Fruit fly (Drosophila melanogaster): Measurements from ENCODE around the gene CG2816.

The CG2816 gene

DNA sequence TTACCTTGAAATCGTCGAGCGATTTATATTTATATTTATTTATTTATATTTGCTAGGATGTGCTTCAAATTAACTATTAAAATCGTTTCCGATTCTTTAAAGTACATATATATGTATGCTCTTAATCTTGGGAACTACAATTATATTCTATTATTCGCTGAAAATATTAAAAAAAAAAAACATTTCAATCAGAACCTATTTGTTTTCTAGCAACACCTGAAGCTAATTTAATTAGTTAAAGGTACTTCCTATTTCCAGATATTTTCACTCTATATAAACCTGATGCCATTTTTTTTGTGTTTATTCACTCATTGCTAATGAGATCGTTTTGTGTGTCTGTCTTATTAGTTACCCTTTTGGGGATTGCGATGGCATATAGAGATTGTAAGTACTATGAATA is 2.5 kb upstream of the CG2816 start, which contains the start of gene CG42467:
CG42467 (plus strand) TSS at position 301 of the 400 bp plus-strand sequence.
- TF ChIP-seq insv (optimal IDR thresholded peaks at IDR 0.05) (no peak), Myc (optimal IDR thresholded peaks at IDR 0.05) (no peak), ttk (optimal IDR thresholded peaks at IDR 0.05) (no peak), psq (optimal IDR thresholded peaks at IDR 0.05) (no peak), h (optimal IDR thresholded peaks at IDR 0.05) (no peak), Sin3A (optimal IDR thresholded peaks at IDR 0.05) (no peak)

DNA sequence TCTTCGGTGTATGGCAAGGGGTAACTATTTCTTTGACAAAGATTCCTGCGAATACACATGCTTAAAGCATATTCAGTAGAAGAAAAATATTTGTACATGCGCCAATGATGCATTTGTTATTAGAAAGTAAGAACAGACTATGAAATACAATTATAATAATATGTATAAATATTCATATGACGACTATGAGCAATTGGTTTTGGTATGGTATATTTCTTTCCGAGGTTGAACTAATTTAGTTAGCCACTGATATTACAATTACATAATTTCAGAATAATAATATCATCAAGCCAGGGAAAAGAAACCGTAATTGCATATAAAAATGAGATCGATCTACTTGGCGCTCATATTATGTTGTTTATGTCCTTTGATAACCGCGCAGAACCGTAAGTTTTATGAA is 1.9 kb upstream of the CG2816 start, which contains the start of gene CG43145:
CG43145 (plus strand) TSS at position 301 of the 400 bp plus-strand sequence.
- TF ChIP-seq insv (optimal IDR thresholded peaks at IDR 0.05) (no peak), h (optimal IDR thresholded peaks at IDR 0.05) (no peak), ttk (optimal IDR thresholded peaks at IDR 0.05) (no peak), Myc (optimal IDR thresholded peaks at IDR 0.05) (no peak), Sin3A (optimal IDR thresholded peaks at IDR 0.05) (no peak), psq (optimal IDR thresholded peaks at IDR 0.05) (no peak)

DNA sequence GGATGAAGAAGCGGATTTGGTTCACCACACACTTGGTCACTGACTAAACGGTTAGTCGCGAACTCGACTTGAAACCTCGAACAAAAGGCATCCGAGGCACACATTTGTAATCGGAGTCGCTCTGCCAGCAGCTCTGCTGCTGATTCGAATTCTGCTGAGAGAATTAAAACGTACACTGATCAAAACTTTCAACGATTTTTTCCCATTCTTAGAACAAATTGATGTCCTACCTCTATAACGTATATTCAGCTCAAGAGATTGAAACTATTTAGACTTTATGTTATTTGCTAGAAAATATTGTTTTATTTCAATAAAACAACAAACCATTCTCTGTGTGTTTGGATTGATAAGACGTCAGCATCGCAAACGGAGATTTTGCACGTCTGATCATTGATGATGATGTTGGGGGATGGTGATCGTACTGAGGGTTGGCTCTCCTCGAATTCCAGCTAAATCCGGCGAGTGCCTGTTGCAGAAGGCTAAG is 2.0 kb downstream of the CG2816 start, which contains the start of gene CG31778:
CG31778 (minus strand) TSS at position 51 of the 484 bp plus-strand sequence.
- TF ChIP-seq Sin3A (optimal IDR thresholded peaks at IDR 0.05) (no peak), ttk (optimal IDR thresholded peaks at IDR 0.05) (no peak), psq (optimal IDR thresholded peaks at IDR 0.05) (no peak), insv (optimal IDR thresholded peaks at IDR 0.05) (no peak), Myc (optimal IDR thresholded peaks at IDR 0.05) (no peak), h (optimal IDR thresholded peaks at IDR 0.05) (no peak)

DNA sequence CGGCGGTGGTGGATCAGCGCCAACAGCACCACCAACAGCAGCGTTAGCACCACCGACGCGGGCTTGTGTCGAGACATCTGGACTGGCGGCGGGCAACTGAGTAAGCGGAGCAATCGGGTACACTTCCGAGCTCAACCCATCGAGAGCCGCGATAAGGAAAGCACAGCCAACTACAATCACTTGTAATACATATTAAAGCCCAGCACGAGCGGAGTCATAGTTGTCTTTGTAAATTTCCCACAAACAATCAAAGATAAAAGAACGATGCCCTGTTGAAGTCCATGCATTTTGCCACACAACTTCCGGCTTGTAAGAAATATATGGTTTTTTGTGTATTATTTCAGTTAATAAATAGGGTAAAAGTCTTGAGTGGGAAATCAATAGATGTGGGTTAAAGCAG is 3.5 kb downstream of the CG2816 start, which contains the start of gene CG31777:
CG31777 (minus strand) TSS at position 101 of the 400 bp plus-strand sequence.
- no peak for TF ChIP-seq insv (optimal IDR thresholded peaks at IDR 0.05)
- no peak for TF ChIP-seq Myc (optimal IDR thresholded peaks at IDR 0.05)
- TF ChIP-seq Sin3A (optimal IDR thresholded peaks at IDR 0.05): no peak
- no peak for TF ChIP-seq h (optimal IDR thresholded peaks at IDR 0.05)

DNA sequence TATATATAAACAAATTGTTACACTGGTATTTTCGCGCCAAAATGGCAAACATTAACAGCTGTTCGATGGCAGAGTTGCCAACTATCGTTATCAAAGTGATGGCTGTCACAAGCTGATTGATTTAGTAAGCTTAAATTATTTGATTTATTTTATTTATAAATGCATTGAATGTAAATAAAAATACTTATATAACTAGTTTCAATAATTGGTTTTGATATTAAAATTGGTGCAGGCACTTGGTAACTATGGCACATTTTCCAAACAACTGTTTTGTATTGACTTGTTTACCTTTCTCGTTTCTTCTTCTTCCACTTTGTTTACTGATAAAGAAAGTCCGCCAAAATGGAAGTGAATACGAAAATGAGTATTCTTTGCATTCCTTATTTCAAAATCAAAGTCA is 8.2 kb downstream of the CG2816 start, which contains the start of gene cutlet:
cutlet (minus strand) TSS at position 84 of the 400 bp plus-strand sequence.
- no peak for TF ChIP-seq psq (optimal IDR thresholded peaks at IDR 0.05)
- TF ChIP-seq insv (optimal IDR thresholded peaks at IDR 0.05): no peak
- TF ChIP-seq Sin3A (optimal IDR thresholded peaks at IDR 0.05): no peak

DNA sequence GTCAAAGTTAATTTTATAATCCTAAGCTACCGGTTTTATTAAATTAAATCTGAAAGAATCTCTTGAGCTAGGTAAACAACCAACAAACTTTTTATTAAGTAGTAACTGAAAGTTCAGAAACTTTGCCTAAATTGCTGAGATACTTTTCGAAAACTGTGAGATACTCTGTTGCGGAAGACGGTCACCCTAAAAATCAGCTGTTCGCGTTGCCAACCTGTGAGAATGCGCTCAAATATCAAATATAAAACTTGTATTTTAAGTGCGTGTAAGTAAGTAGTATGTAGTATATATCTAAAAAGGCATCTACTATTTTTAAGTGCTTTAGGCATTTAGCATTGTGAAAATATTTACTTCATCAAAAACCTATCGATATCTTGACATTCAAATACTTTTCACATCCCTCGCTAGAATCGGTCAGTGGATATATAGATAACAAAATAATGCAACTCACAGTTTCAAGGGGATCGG is 9.5 kb downstream of the CG2816 start, which contains the start of the genes CG31955 and CG2818:
CG31955 (minus strand) TSS at position 157 of the 468 bp plus-strand sequence.
CG2818 (plus strand) TSS at position 412 of the 468 bp plus-strand sequence.
- TF ChIP-seq psq (optimal IDR thresholded peaks at IDR 0.05): no peak
- TF ChIP-seq Myc (optimal IDR thresholded peaks at IDR 0.05): no peak
- TF ChIP-seq Sin3A (optimal IDR thresholded peaks at IDR 0.05): no peak
- TF ChIP-seq ttk (optimal IDR thresholded peaks at IDR 0.05): no peak
- no peak for TF ChIP-seq h (optimal IDR thresholded peaks at IDR 0.05)
- TF ChIP-seq insv (optimal IDR thresholded peaks at IDR 0.05): no peak

DNA sequence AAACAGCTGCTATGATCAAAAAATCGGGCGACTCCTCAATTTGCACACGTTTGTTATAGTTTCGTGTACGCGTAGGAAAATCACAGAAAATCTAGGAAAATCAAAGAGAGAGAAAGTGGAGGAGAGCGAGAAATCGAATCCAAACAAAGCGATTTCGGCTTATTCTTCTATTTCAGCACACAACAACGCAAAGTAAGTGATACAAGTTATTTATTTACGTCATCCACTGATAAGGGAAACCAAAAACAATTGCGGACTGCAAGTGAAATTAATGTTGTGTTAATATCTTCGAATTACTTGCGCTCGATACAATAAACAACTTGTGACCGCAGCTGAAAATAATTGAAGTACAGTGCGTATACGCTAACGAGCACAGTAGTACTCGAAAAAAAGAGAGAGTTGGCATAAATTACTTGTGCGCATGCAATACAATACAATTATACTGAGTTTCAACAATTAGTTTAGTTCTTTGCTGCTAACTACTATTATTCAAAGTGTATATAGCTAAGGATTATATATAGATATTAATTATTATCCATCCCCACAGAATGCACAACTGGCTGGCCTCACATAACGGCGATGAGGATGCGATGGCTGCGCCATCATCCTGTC is 10.2 kb downstream of the CG2816 start:
- no peak for TF ChIP-seq insv (optimal IDR thresholded peaks at IDR 0.05)
- no peak for TF ChIP-seq Myc (optimal IDR thresholded peaks at IDR 0.05)
- no peak for TF ChIP-seq Sin3A (optimal IDR thresholded peaks at IDR 0.05)
- TF ChIP-seq psq (optimal IDR thresholded peaks at IDR 0.05): no peak
- no peak for TF ChIP-seq h (optimal IDR thresholded peaks at IDR 0.05)
- no peak for TF ChIP-seq ttk (optimal IDR thresholded peaks at IDR 0.05)

DNA sequence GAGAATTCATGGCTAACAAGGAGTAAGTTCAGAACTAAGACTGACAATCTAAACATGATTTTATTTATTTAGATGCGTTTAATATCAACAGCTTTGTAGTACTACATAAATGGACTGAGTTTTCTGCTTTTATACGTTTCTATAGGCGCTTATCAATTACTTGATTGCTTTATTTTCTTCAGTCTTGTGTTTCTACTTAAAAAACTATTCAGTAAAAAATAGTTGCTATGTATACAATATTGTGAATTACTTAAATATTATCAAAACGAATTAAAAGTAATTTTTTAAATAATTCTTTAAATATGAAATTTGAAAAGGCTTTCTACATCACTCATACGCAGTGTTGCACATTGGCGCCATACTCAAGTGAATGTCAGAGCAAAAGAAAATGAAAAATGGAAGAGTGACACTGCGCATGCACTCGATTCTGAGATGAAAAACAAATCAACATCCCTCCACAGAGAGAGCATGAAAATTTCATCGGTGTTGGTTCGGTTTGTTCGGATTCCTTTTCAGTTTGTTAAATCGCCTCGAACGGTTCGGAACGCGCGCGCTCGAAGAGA is 14.3 kb downstream of the CG2816 start, which contains the start of the genes lectin-24A and Shaw:
lectin-24A (minus strand) TSS at position 101 of the 563 bp plus-strand sequence.
Shaw (plus strand) TSS at position 513 of the 563 bp plus-strand sequence.
- no peak for TF ChIP-seq insv (optimal IDR thresholded peaks at IDR 0.05)
- no peak for TF ChIP-seq ttk (optimal IDR thresholded peaks at IDR 0.05)
- no peak for TF ChIP-seq psq (optimal IDR thresholded peaks at IDR 0.05)

DNA sequence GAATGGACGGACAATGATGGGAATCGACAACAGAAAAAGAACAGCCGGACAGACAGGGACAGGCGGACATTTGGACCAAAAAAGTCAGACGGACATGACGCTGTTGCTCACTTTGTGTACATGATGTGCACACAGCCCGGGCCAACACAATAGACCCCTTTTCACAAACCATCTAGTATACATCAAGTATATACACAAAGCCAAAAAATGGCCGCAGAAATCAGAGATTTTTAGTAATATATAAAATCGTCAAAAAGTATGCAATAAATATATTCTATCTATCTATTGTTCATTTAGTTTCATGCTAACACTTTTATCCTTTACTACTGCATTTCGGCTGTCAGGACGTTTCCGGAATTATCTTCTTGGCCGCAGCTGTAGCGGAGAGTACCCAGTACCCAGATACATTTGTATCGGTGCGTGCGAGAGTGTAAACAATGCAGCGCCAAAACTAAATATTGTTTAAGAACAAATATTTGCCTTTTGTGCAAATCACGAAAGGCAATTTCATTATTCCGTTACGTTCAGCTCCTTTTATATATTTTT is 16.0 kb downstream of the CG2816 start:
- no peak for TF ChIP-seq Sin3A (optimal IDR thresholded peaks at IDR 0.05)
- no peak for TF ChIP-seq ttk (optimal IDR thresholded peaks at IDR 0.05)
- no peak for TF ChIP-seq insv (optimal IDR thresholded peaks at IDR 0.05)
- no peak for TF ChIP-seq Myc (optimal IDR thresholded peaks at IDR 0.05)
- no peak for TF ChIP-seq h (optimal IDR thresholded peaks at IDR 0.05)
- no peak for TF ChIP-seq psq (optimal IDR thresholded peaks at IDR 0.05)

DNA sequence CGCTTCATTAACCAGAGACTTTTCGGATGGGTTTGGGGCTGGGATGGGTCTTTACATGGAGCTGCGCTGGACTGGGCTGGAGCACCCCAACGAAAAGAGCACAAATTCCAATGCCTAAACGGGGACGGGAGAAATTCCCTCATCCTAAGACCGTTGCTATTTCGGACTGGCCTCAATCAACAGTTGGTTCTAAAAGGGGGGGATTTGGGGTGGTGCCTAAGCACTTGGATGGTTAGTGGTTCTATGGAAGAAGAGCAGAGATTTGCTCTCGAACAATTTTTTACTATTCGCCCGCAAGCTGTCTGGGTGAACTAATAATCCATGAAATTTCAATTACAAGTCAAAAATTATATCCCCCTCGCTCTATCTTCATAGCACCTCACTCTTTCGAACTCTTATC is 26.2 kb downstream of the CG2816 start:
- TF ChIP-seq psq (optimal IDR thresholded peaks at IDR 0.05) (no peak), insv (optimal IDR thresholded peaks at IDR 0.05) (no peak), Sin3A (optimal IDR thresholded peaks at IDR 0.05) (no peak), Myc (optimal IDR thresholded peaks at IDR 0.05) (no peak), h (optimal IDR thresholded peaks at IDR 0.05) (no peak), ttk (optimal IDR thresholded peaks at IDR 0.05) (no peak)

DNA sequence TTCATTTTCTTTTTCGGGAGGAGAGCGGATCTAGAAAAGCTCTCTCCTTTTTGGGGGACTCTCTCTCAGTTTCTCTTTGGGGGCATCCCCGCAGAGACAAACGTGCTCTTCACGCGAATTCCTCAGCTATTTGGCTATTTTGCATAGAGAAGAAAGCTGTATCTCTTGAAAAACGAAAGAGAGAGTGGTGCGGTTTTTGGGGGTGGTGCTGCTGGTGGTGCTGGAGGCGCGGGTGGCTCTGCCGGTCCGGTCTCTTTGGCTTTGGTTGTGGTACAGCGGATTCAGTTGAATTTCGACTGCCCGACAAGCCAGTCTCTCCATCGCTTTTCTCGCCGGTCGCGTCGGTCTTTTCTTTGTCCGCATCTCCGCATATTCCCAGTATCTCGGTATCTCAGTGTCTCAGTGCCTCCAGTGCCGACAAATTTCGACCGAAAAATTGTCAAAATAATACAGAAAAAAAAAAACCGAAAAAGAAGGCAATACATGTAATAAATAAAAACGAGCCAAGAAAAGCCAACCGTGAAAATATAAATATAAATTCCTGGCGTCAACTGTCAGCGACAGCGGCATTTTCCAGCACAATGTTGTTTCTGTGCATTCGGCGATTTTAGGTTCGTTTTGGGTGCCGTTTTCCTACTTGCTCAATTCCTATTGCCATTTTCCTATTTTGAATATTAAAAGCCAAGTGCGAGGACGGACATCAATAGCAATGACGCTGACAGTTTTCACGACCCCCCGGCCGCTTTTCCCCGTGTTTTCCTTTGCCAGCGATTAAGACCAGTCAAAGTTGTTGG is 26.9 kb downstream of the CG2816 start, which contains the start of gene CG10019:
CG10019 (plus strand) TSS at position 285 of the 794 bp plus-strand sequence.
- TF ChIP-seq insv (optimal IDR thresholded peaks at IDR 0.05) (no peak), h (optimal IDR thresholded peaks at IDR 0.05) (no peak), ttk (optimal IDR thresholded peaks at IDR 0.05) (no peak), Myc (optimal IDR thresholded peaks at IDR 0.05) (no peak), psq (optimal IDR thresholded peaks at IDR 0.05) (no peak), Sin3A (optimal IDR thresholded peaks at IDR 0.05) (no peak)
